Worm (Caenorhabditis elegans) whole organism, late embryonic: ENCODE results near the gene ajm-1.

Source experiments
- K02D7.2 ChIP-seq: sonication (generic microtip); optimal IDR thresholded peaks from 2 replicates; lab custom pipeline; 2017; ENCODE audit warnings: mild to moderate bottlenecking, missing genetic modification characterization, missing compliant biosample characterization
- ahr-1 ChIP-seq: sonication (generic microtip); optimal IDR thresholded peaks from 2 replicates; lab custom pipeline; 2016; ENCODE audit warnings: missing genetic modification characterization, missing compliant biosample characterization
- ceh-30 ChIP-seq: fragments of 150-350 bp; optimal IDR thresholded peaks from 2 replicates; lab custom pipeline; 2014; ENCODE audit warnings: missing biosample characterization, missing genetic modification characterization
- fkh-10 ChIP-seq: fragments of 150-350 bp; optimal IDR thresholded peaks from 2 replicates; lab custom pipeline; 2014; ENCODE audit warnings: missing biosample characterization, missing genetic modification reagents, missing genetic modification characterization
- nhr-11 ChIP-seq: fragments of 150-350 bp; optimal IDR thresholded peaks from 2 replicates; lab custom pipeline; 2014; ENCODE audit warnings: missing biosample characterization, missing genetic modification characterization
- nhr-232 ChIP-seq: sonication (generic microtip); optimal IDR thresholded peaks from 2 replicates; lab custom pipeline; 2016; ENCODE audit warnings: missing genetic modification characterization, missing compliant biosample characterization
- rnt-1 ChIP-seq: sonication (generic microtip); optimal IDR thresholded peaks from 2 replicates; lab custom pipeline; 2016; ENCODE audit warnings: missing genetic modification characterization, missing compliant biosample characterization
- sdc-2 ChIP-seq: sonication (generic microtip); optimal IDR thresholded peaks from 2 replicates; lab custom pipeline; 2016; ENCODE audit warnings: missing genotype, missing genetic modification characterization, missing compliant biosample characterization
- unc-86 ChIP-seq: sonication (generic microtip); optimal IDR thresholded peaks from 2 replicates; lab custom pipeline; 2016; ENCODE audit warnings: missing genetic modification characterization, missing compliant biosample characterization

DNA sequence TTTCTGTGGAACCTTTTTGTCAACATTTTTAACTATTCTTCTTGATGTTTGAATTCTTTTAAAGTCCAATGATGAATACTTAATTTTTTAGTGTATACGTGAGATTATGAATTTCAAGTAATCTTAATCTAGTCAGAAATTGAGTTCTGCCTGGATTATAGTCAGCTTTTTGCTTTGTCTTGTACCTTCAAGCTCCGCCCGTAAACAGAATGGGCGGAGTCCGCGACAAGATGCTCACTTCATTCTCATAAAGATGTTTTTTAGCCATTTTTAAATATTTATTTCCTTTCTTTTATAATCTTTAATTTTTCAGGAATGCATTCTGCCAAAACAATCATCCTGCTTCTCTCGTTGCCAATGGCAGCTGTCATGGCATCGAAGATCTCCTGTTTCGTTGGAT is 5.9 kb upstream of the ajm-1 start, which contains the start of gene F47E1.1:
- no peak for TF ChIP-seq K02D7.2 (tag; lab: Kevin White, UChicago)
- TF ChIP-seq unc-86 (tag; lab: Kevin White, UChicago): no peak
- TF ChIP-seq nhr-232 (tag; lab: Kevin White, UChicago): no peak
- TF ChIP-seq nhr-11: no peak
- TF ChIP-seq sdc-2: no peak
- no peak for TF ChIP-seq ceh-30
- TF ChIP-seq rnt-1 (tag; lab: Kevin White, UChicago): no peak
- no peak for TF ChIP-seq ahr-1
- TF ChIP-seq fkh-10: no peak
